Worm (Caenorhabditis elegans): ENCODE measurements around the gene C09F5.3.

- no peak for TF ChIP-seq daf-12 (tag; optimal IDR thresholded peaks at IDR 0.05)
- TF ChIP-seq php-3 (GFP tag; IDR thresholded peaks at IDR 0.05), result no peak
- TF ChIP-seq lin-39 (tag; optimal IDR thresholded peaks at IDR 0.05), result no peak
- TF ChIP-seq ztf-11 (tag; optimal IDR thresholded peaks at IDR 0.05), result no peak
- TF ChIP-seq nhr-11 (tag; optimal IDR thresholded peaks at IDR 0.05), result no peak
- no peak for TF ChIP-seq pqm-1 (tag; optimal IDR thresholded peaks at IDR 0.05)
- no peak for TF ChIP-seq Y105C5A.15 (GFP tag; IDR thresholded peaks at IDR 0.05)
- no peak for TF ChIP-seq lin-29 (GFP tag; IDR thresholded peaks at IDR 0.05)
- TF ChIP-seq mdt-29 (GFP tag; IDR thresholded peaks at IDR 0.05), result no peak
- no peak for TF ChIP-seq ZK337.2 (GFP tag; IDR thresholded peaks at IDR 0.05)
- TF ChIP-seq vab-7 (GFP tag; IDR thresholded peaks at IDR 0.05), result no peak
- TF ChIP-seq snpc-4 (tag; optimal IDR thresholded peaks at IDR 0.05), result no peak
Measured at ce11 chrIII:696372-696771, 31.3 kb upstream of the C09F5.3 start, which contains the start of gene sel-15.
